Fruit fly (Drosophila melanogaster): Measurements from ENCODE around the gene mia.
A peak's percentile ranks its signal among the peaks of the same experiment; 100 is the strongest.

DNA sequence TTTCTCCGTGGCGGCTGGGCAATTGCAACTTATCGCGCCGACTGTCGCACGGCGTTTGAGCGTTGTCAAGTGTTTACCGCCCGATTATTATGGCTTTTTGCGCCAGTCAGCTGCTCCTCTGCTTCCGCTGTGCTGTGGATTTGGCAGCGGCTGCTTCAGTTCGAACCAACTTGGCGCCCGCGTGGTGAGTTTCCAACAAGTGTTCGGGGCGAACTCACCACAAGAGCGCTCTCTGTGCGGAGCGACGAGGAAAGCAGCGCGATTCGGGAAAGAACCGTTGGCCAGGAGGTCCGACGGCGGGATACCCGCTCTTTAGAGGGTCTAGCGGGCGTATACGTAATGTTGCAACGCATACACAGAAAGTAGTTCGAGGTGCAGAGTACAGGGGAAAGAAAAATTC lies 48.3 kb downstream of the mia start, which contains the start of gene NKCC:
- TF ChIP-seq CG8159 (tag; optimal IDR thresholded peaks at IDR 0.05) (no peak), CG4496 (GFP tag; IDR thresholded peaks at IDR 0.05) (no peak), CG13204 (GFP tag; optimal IDR thresholded peaks at IDR 0.05) (peak; percentile 12)

All from whole organism, pupa.